Fruit fly (Drosophila melanogaster) whole organism: ENCODE results near the gene pnt.

Experiments
- EcR ChIP-seq, 2 experiments: fragments of >200 bp; optimal IDR thresholded peaks; 2 replicates each; lab custom pipeline; 2017; ENCODE audit warnings: missing biosample characterization in 2 of 2, missing genetic modification characterization in 2 of 2, missing genetic modification reagents in 2 of 2
- pan ChIP-seq: fragments of >200 bp; optimal IDR thresholded peaks from 2 replicates; lab custom pipeline; 2017
- psq ChIP-seq: fragments of >200 bp; optimal IDR thresholded peaks from 2 replicates; lab custom pipeline; 2017

DNA sequence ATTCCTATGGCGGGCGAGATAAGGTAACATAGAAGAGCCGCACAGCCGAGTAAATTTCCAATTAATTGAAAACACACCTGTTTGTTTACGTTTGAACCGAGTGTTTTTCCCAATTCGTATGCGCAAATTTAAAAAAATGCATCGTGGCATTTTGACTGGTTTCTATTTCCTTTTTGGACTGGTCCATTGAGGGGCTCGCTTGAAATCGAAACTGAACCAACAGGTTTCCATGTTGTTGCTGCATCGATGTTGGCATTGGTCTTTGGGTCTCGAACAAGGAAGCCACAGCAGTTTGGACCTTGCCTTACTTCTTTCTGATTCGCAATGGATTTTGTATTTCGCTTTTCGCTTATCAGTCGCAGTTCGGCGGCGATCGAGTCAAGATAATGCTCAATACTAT, 87.4 kb downstream of the pnt start:
- no peak for TF ChIP-seq psq (lab: Kevin White, UChicago)
- no peak for TF ChIP-seq EcR (GFP tag; optimal IDR thresholded peaks at IDR 0.05; lab: Kevin White, UChicago)
- TF ChIP-seq pan (lab: Kevin White, UChicago): no peak
